Worm (Caenorhabditis elegans): Measurements from ENCODE around the gene srh-268.

ce11 chrV:7529840-7530239 lies 9.3 kb upstream of the srh-268 start, which contains the start of gene swt-2:
- no peak for TF ChIP-seq unc-39 (tag; optimal IDR thresholded peaks at IDR 0.05)
- TF ChIP-seq tbx-8 (GFP tag; optimal IDR thresholded peaks at IDR 0.05): no peak
- no peak for TF ChIP-seq blmp-1 (tag; optimal IDR thresholded peaks at IDR 0.05)
- TF ChIP-seq lin-13 (tag; optimal IDR thresholded peaks at IDR 0.05): no peak
- TF ChIP-seq pha-4 (tag; optimal IDR thresholded peaks at IDR 0.05): no peak
- no peak for TF ChIP-seq nhr-76 (tag; optimal IDR thresholded peaks at IDR 0.05)
- TF ChIP-seq nhr-237 (tag; optimal IDR thresholded peaks at IDR 0.05): no peak
- TF ChIP-seq mep-1 (tag; optimal IDR thresholded peaks at IDR 0.05): no peak
- TF ChIP-seq nhr-28 (tag; optimal IDR thresholded peaks at IDR 0.05): no peak

Data from whole organism, mixed stage, embryonic.